Worm (Caenorhabditis elegans) whole organism, L4 larva: ENCODE measurements around the gene F14H12.7.
"Not testable (repeated sequence)": the region's sequence is repeated elsewhere in the genome, so short reads cannot be mapped to it uniquely, and the experiment has no call there.

Experiments
- F26F4.8 ChIP-seq: fragments of 200-800 bp; sonication (Bioruptor generic); conservative IDR thresholded peaks from 2 replicates; pipeline ENCODE4 v1.3.6; 2022; ENCODE audit warnings: missing genetic modification characterization, missing compliant biosample characterization
- F49E8.2 ChIP-seq: sonication (generic microtip); optimal IDR thresholded peaks from 2 replicates; lab custom pipeline; 2016; ENCODE audit warnings: missing compliant biosample characterization, mild to moderate bottlenecking, missing genetic modification characterization, borderline replicate concordance
- T20F7.1 ChIP-seq: fragments of 200-800 bp; sonication (Bioruptor generic); optimal IDR thresholded peaks from 2 replicates; lab custom pipeline; 2018; ENCODE audit warnings: mild to moderate bottlenecking, missing genetic modification characterization, missing compliant biosample characterization
- Y105C5A.15 ChIP-seq: fragments of 200-800 bp; sonication (Bioruptor generic); IDR thresholded peaks from 2 replicates; pipeline ENCODE4 v1.3.6; 2022; ENCODE audit warnings: missing genetic modification characterization, missing compliant biosample characterization
- ZK337.2 ChIP-seq: fragments of 200-800 bp; sonication (Bioruptor generic); IDR thresholded peaks from 2 replicates; pipeline ENCODE4 v1.3.6; 2022; ENCODE audit warnings: missing genetic modification reagents, missing genetic modification characterization, missing compliant biosample characterization
- aly-2 ChIP-seq: sonication (generic microtip); optimal IDR thresholded peaks from 2 replicates; lab custom pipeline; 2018; ENCODE audit warnings: missing biosample characterization, missing genetic modification characterization
- attf-4 ChIP-seq: sonication (generic microtip); optimal IDR thresholded peaks from 3 replicates; lab custom pipeline; 2017; ENCODE audit warnings: missing biosample characterization, missing genetic modification characterization
- ceh-20 ChIP-seq: fragments of 200-800 bp; sonication (Bioruptor generic); IDR thresholded peaks from 2 replicates; pipeline ENCODE4 v1.3.6; 2022; ENCODE audit warnings: missing genetic modification reagents, missing genetic modification characterization, missing compliant biosample characterization
- ceh-44 ChIP-seq: fragments of 200-800 bp; sonication (Bioruptor generic); IDR thresholded peaks from 2 replicates; pipeline ENCODE4 v1.3.6; 2022; ENCODE audit warnings: missing genetic modification reagents, missing genetic modification characterization, missing compliant biosample characterization
- ctbp-1 ChIP-seq: fragments of 200-800 bp; sonication (Bioruptor generic); IDR thresholded peaks from 2 replicates; pipeline ENCODE4 v1.3.6; 2022; ENCODE audit warnings: missing genetic modification reagents, missing genetic modification characterization, missing compliant biosample characterization
- daf-8 ChIP-seq: fragments of 200-800 bp; sonication (Bioruptor generic); IDR thresholded peaks from 2 replicates; pipeline ENCODE4 v1.3.6; 2022; ENCODE audit warnings: missing genetic modification characterization, missing compliant biosample characterization
- fos-1 ChIP-seq: fragments of 150-350 bp; optimal IDR thresholded peaks from 2 replicates; lab custom pipeline; 2014; ENCODE audit warnings: missing biosample characterization, missing genetic modification characterization
- gei-8 ChIP-seq: fragments of 200-800 bp; sonication (Bioruptor generic); optimal IDR thresholded peaks from 2 replicates; lab custom pipeline; 2018; ENCODE audit warnings: mild to moderate bottlenecking, missing genetic modification characterization, missing compliant biosample characterization
- jun-1 ChIP-seq: fragments of 150-350 bp; optimal IDR thresholded peaks from 2 replicates; lab custom pipeline; 2014; ENCODE audit warnings: missing biosample characterization, missing genetic modification reagents, missing genetic modification characterization
- lin-39 ChIP-seq: fragments of 150-350 bp; optimal IDR thresholded peaks from 2 replicates; lab custom pipeline; 2014; ENCODE audit warnings: missing biosample characterization, missing genetic modification reagents, missing genetic modification characterization
- lir-3 ChIP-seq: sonication (generic microtip); optimal IDR thresholded peaks from 2 replicates; lab custom pipeline; 2016; ENCODE audit warnings: mild to moderate bottlenecking, missing genetic modification characterization, missing compliant biosample characterization
- mxl-3 ChIP-seq: fragments of 200-800 bp; sonication (Bioruptor generic); optimal IDR thresholded peaks from 2 replicates; lab custom pipeline; 2018; ENCODE audit warnings: mild to moderate bottlenecking, missing genetic modification characterization, missing compliant biosample characterization
- nhr-25 ChIP-seq: sonication (generic microtip); optimal IDR thresholded peaks from 2 replicates; lab custom pipeline; 2017; ENCODE audit warnings: missing genetic modification characterization, mild to moderate bottlenecking, missing compliant biosample characterization, antibody characterized with exemption, moderate library complexity, borderline replicate concordance; ENCODE audit not compliant: insufficient read depth
- nhr-28 ChIP-seq: fragments of 150-350 bp; optimal IDR thresholded peaks from 2 replicates; lab custom pipeline; 2014; ENCODE audit warnings: missing biosample characterization, missing genetic modification characterization
- nhr-77 ChIP-seq: fragments of 150-350 bp; optimal IDR thresholded peaks from 2 replicates; lab custom pipeline; 2014; ENCODE audit warnings: missing biosample characterization, missing genetic modification characterization
- php-3 ChIP-seq: fragments of 200-800 bp; sonication (Bioruptor generic); IDR thresholded peaks from 2 replicates; pipeline ENCODE4 v1.3.6; 2022; ENCODE audit warnings: missing genetic modification reagents, missing genetic modification characterization, missing compliant biosample characterization
- pqm-1 ChIP-seq: sonication (generic microtip); optimal IDR thresholded peaks from 2 replicates; lab custom pipeline; 2017; ENCODE audit warnings: missing biosample characterization, missing genetic modification characterization
- sdz-12 ChIP-seq: fragments of 200-800 bp; sonication (Bioruptor generic); optimal IDR thresholded peaks from 2 replicates; lab custom pipeline; 2018; ENCODE audit warnings: mild to moderate bottlenecking, missing genetic modification characterization, missing compliant biosample characterization
- skn-1 ChIP-seq: fragments of 150-350 bp; optimal IDR thresholded peaks from 2 replicates; lab custom pipeline; 2014; ENCODE audit warnings: missing biosample characterization, missing genetic modification characterization
- snpc-1.2 ChIP-seq: fragments of 200-800 bp; sonication (Bioruptor generic); IDR thresholded peaks from 2 replicates; pipeline ENCODE4 v1.3.6; 2022; ENCODE audit warnings: missing genetic modification reagents, missing genetic modification characterization, missing compliant biosample characterization
- unc-39 ChIP-seq: sonication (generic microtip); optimal IDR thresholded peaks from 2 replicates; lab custom pipeline; 2017; ENCODE audit warnings: missing biosample characterization, missing genetic modification characterization
- vab-7 ChIP-seq: fragments of 200-800 bp; sonication (Bioruptor generic); IDR thresholded peaks from 2 replicates; pipeline ENCODE4 v1.3.6; 2022; ENCODE audit warnings: missing genetic modification reagents, missing genetic modification characterization, missing compliant biosample characterization
- zfp-2 ChIP-seq: sonication (generic microtip); optimal IDR thresholded peaks from 2 replicates; lab custom pipeline; 2016; ENCODE audit warnings: mild to moderate bottlenecking, missing genetic modification characterization, missing compliant biosample characterization
- zip-2 ChIP-seq: fragments of 150-350 bp; optimal IDR thresholded peaks from 2 replicates; lab custom pipeline; 2014; ENCODE audit warnings: missing biosample characterization, missing genetic modification characterization
- ztf-11 ChIP-seq: fragments of 150-350 bp; optimal IDR thresholded peaks from 2 replicates; lab custom pipeline; 2014; ENCODE audit warnings: missing biosample characterization, missing genetic modification characterization

Gene F14H12.7

DNA sequence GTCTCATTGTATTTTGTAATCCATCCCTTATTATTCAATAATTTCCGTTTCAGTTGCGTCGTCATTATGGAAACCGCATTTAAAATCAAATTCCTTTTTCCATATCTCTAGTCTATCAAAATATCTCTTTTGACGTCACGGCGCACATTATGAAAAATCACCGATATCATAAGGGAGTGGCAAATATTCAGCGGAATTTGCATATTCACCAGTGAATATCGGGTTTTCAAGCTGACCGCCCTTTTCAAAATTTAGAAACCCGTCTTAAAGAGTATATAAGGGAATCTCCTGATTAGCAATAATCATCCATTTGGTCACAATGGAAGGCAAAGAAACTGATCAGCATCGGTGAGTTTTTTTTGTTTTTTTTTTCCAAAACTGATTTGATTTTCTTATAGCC lies 9.1 kb downstream of the F14H12.7 start, which contains the start of gene col-165:
TSS of gene col-165 (plus strand) at position 301 of the 400 bp plus-strand sequence.
- TF ChIP-seq F26F4.8 (GFP tag; lab: Robert Waterston, UW) = no peak
- TF ChIP-seq nhr-77 (tag; lab: Kevin White, UChicago) = no peak
- no peak for TF ChIP-seq daf-8 (GFP tag; lab: Robert Waterston, UW)
- TF ChIP-seq jun-1 = no peak
- no peak for TF ChIP-seq nhr-25 (tag; lab: Kevin White, UChicago)
- no peak for TF ChIP-seq lin-39 (tag; lab: Kevin White, UChicago)
- no peak for TF ChIP-seq ZK337.2 (GFP tag; lab: Robert Waterston, UW)
- TF ChIP-seq snpc-1.2 = no peak
- no peak for TF ChIP-seq mxl-3 (GFP tag; lab: Kevin White, UChicago)
- no peak for TF ChIP-seq ztf-11 (tag; lab: Kevin White, UChicago)
- TF ChIP-seq ceh-44 (GFP tag; lab: Robert Waterston, UW) = no peak
- TF ChIP-seq Y105C5A.15 (GFP tag; lab: Robert Waterston, UW) = no peak

DNA sequence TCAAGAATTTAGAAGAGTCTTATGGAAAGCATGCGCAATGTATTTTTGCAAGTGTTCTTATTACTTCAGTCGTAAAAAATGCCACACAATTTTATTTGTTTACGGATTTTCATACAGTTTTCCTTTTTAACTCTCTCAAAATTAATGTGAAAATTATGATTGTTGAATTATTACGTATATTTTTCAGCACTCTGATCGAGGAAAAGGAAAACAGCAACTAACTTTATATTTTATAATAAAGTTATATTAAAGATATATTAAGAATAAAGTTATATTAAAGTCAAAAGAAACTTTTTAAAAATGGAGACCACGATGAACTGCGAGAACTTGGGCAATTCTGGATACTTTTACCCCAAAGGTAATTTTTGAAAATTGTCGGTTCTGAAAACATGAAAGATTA lies 12.2 kb downstream of the F14H12.7 start, which contains the start of gene F14H12.2:
TSS of gene F14H12.2 (plus strand) at position 301 of the 400 bp plus-strand sequence.
- no peak for TF ChIP-seq unc-39 (tag; lab: Kevin White, UChicago)

DNA sequence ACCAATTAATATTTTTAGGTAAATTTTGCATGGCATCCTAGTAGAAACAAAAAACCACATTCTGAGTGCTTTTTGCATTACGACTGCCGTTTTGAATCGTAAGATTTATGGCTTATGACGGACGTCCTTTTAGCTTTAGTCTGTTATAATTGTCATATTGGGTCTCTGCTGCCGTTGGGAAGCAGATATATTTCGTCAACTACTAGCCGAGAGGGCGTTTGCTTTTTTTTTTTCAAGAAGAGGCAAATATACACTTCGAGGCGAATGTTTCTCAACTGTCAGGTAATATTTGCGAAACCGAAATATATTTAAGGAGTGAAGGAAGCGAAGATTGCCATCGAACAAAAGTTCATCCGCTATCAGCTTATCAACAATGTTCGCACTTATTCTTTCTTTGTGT lies 18.5 kb downstream of the F14H12.7 start, which contains the start of gene F14H12.3:
TSS of gene F14H12.3 (plus strand) at position 301 of the 400 bp plus-strand sequence.
- no peak for TF ChIP-seq pqm-1
- TF ChIP-seq fos-1 (tag; lab: Kevin White, UChicago) = no peak
- no peak for TF ChIP-seq ceh-44 (GFP tag; lab: Robert Waterston, UW)
- no peak for TF ChIP-seq ceh-20 (GFP tag; lab: Robert Waterston, UW)
- TF ChIP-seq mxl-3 (GFP tag; lab: Kevin White, UChicago) = no peak
- TF ChIP-seq lir-3 (tag; lab: Kevin White, UChicago) = no peak
- no peak for TF ChIP-seq F26F4.8 (GFP tag; lab: Robert Waterston, UW)
- no peak for TF ChIP-seq F49E8.2 (tag; lab: Kevin White, UChicago)
- no peak for TF ChIP-seq nhr-28 (tag; lab: Kevin White, UChicago)
- no peak for TF ChIP-seq ctbp-1 (GFP tag; lab: Robert Waterston, UW)
- TF ChIP-seq attf-4 (tag; lab: Kevin White, UChicago) = no peak
- TF ChIP-seq zfp-2 = no peak
- TF ChIP-seq aly-2 (tag; lab: Kevin White, UChicago) = no peak

DNA sequence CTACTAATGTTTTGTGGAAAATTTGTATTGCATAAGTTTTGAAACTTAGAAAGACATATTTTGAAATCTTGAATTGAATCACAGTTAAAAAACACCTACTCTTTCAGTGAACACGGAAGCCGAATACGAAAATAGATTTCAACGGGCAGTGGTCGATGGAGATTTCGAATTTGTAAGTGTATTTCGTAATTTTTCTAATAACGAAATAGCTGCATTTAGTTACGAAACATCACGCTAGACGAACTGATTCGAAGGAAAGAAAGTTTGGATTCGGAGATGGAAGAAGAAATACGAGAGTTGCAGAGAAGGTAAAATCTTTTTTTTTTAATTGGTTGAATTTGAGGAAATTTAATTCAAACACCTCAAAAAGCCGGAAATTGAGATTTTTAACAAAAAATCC lies 19.7 kb downstream of the F14H12.7 start:
- TF ChIP-seq T20F7.1 = no peak
- TF ChIP-seq sdz-12 (GFP tag; lab: Kevin White, UChicago) = no peak

DNA sequence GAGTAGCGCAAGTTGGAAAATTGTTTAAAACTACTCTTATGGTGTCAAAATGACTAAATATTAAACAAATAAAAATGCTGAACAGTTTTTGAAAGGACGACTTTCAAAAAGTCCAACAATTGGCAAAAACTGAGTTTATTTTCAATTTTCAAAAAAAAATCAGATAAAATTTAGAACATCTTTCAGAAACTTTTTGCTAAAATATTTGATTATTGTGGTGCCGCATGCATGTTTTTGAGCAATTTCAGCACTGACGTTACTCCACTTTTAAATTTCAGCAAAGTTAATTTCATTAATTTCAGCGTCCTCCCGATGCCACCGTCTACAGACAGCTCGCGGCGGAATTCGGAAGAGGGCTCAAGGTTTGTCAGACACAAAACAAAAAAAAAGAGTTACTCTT lies 23.1 kb downstream of the F14H12.7 start, which contains the start of gene cst-1:
TSS of gene cst-1 (plus strand) at position 301 of the 400 bp plus-strand sequence.
- not testable (repeated sequence) for TF ChIP-seq php-3; vab-7 (GFP tag; lab: Robert Waterston, UW); unc-39 (tag; lab: Kevin White, UChicago)

DNA sequence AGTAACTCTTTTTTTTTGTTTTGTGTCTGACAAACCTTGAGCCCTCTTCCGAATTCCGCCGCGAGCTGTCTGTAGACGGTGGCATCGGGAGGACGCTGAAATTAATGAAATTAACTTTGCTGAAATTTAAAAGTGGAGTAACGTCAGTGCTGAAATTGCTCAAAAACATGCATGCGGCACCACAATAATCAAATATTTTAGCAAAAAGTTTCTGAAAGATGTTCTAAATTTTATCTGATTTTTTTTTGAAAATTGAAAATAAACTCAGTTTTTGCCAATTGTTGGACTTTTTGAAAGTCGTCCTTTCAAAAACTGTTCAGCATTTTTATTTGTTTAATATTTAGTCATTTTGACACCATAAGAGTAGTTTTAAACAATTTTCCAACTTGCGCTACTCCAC lies 26.5 kb downstream of the F14H12.7 start, which contains the start of gene cst-2:
TSS of gene cst-2 (minus strand) at position 101 of the 400 bp plus-strand sequence.
- not testable (repeated sequence) for TF ChIP-seq zip-2 (tag; lab: Kevin White, UChicago); gei-8 (GFP tag; lab: Kevin White, UChicago); skn-1 (tag; lab: Kevin White, UChicago)
